Fruit fly (Drosophila melanogaster) Kc167 (cell line): Measurements from ENCODE around the gene CG44004.
A peak's percentile ranks its signal among the peaks of the same experiment; 100 is the strongest.

Experiments used
- Myc ChIP-seq: fragments of >200 bp; optimal IDR thresholded peaks from 2 replicates; lab custom pipeline; 2017; ENCODE audit warnings: missing external identifiers
- Sin3A ChIP-seq: fragments of >200 bp; optimal IDR thresholded peaks from 2 replicates; lab custom pipeline; 2018; ENCODE audit warnings: missing external identifiers
- h ChIP-seq: fragments of >200 bp; optimal IDR thresholded peaks from 3 replicates; lab custom pipeline; 2018; ENCODE audit warnings: missing external identifiers
- insv ChIP-seq: fragments of >200 bp; optimal IDR thresholded peaks from 3 replicates; lab custom pipeline; 2018; ENCODE audit warnings: missing external identifiers
- psq ChIP-seq: fragments of >200 bp; optimal IDR thresholded peaks from 2 replicates; lab custom pipeline; 2017; ENCODE audit warnings: missing external identifiers
- ttk ChIP-seq: sonication (Bioruptor generic); optimal IDR thresholded peaks from 2 replicates; lab custom pipeline; 2017; ENCODE audit warnings: missing external identifiers

DNA sequence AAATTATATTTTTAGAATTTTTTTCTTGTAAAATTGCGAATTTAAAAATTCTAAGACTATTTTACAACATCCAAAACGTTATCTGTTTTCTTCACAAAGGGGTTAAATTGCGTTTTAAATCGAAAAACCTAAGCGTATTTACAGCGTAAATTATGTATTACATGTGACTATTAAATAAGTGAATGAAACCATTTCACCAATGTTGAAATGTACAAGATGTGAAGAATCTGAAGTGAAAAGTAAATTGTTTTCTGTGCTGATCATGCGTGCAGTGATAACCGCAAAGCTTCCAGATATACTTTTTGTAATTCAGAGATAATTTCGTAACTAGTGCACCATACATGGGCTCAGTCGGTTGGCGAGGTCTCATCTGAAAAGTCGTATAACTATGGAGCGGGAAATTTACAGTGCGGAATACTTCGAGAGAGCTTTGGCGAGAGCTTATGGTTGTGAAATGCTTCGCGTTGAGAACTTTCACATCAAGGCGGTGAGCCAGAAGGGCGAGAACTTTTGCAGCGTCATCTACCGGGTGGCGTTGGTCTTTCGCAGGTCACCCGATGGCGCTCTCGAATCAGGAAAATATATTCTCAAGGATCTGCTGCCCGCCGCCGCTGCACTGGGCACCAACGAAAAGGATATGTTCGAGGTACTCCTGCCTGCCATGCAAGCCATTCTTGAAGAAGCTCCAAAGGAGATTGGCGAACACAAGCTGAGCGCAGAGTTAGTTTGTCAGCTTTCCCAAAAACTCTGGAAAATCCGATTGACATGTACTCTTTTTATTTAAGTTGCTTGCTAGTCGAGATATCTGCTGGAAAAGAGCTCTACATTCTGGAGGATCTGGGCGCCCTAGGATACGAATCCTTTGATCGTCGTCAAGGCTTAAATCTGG lies 40.6 kb upstream of the CG44004 start:
- no peak for TF ChIP-seq psq (lab: Kevin White, UChicago)
- TF ChIP-seq ttk (lab: Kevin White, UChicago) = no peak
- no peak for TF ChIP-seq Sin3A (lab: Kevin White, UChicago)
- peak; percentile 90 for TF ChIP-seq h
- TF ChIP-seq Myc = no peak
- TF ChIP-seq insv (lab: Kevin White, UChicago) = no peak
